Worm (Caenorhabditis elegans) whole organism, young adult: ENCODE measurements around the gene F40H3.1.

Experiments used
- C06A6.2 ChIP-seq: fragments of 200-800 bp; sonication (Bioruptor generic); conservative IDR thresholded peaks from 2 replicates; pipeline ENCODE4 v1.3.6; 2022; ENCODE audit warnings: missing genetic modification characterization, missing compliant biosample characterization
- F22D6.2 ChIP-seq: sonication (generic microtip); optimal IDR thresholded peaks from 2 replicates; lab custom pipeline; 2016; ENCODE audit warnings: mild to moderate bottlenecking, missing genetic modification characterization, missing compliant biosample characterization
- F23B12.7 ChIP-seq: sonication (generic microtip); optimal IDR thresholded peaks from 2 replicates; lab custom pipeline; 2017; ENCODE audit warnings: missing genetic modification characterization, mild to moderate bottlenecking, missing compliant biosample characterization, antibody characterized with exemption, moderate library complexity; ENCODE audit not compliant: insufficient read depth
- F39B2.1 ChIP-seq: fragments of 200-800 bp; sonication (Bioruptor generic); IDR thresholded peaks from 2 replicates; pipeline ENCODE4 v1.3.6; 2022; ENCODE audit warnings: missing genetic modification reagents, missing genetic modification characterization, missing compliant biosample characterization
- F49E8.2 ChIP-seq: sonication (generic microtip); optimal IDR thresholded peaks from 3 replicates; lab custom pipeline; 2017; ENCODE audit warnings: missing genetic modification characterization, mild to moderate bottlenecking, missing compliant biosample characterization, antibody characterized with exemption, moderate library complexity; ENCODE audit not compliant: insufficient read depth
- F57A8.1 ChIP-seq: fragments of 200-800 bp; sonication (Bioruptor generic); optimal IDR thresholded peaks from 2 replicates; lab custom pipeline; 2018; ENCODE audit warnings: mild to moderate bottlenecking, missing genetic modification characterization, moderate library complexity, missing compliant biosample characterization
- Y53F4B.3 ChIP-seq: fragments of 200-800 bp; sonication (Bioruptor generic); IDR thresholded peaks from 2 replicates; pipeline ENCODE4 v1.3.6; 2022; ENCODE audit warnings: missing genetic modification reagents, missing genetic modification characterization, missing compliant biosample characterization
- Y56A3A.18 ChIP-seq: fragments of 200-800 bp; sonication (Bioruptor generic); IDR thresholded peaks from 2 replicates; pipeline ENCODE4 v1.3.6; 2022; ENCODE audit warnings: missing genetic modification reagents, missing genetic modification characterization, missing compliant biosample characterization
- Y67H2A.10 ChIP-seq: fragments of 200-800 bp; sonication (Bioruptor generic); conservative IDR thresholded peaks from 2 replicates; pipeline ENCODE4 v1.3.6; 2022; ENCODE audit warnings: missing genetic modification reagents, missing genetic modification characterization, missing compliant biosample characterization
- Y95B8A.8 ChIP-seq: fragments of 200-800 bp; sonication (Bioruptor generic); IDR thresholded peaks from 2 replicates; pipeline ENCODE4 v1.3.6; 2022; ENCODE audit warnings: missing genetic modification reagents, missing genetic modification characterization, missing compliant biosample characterization
- akir-1 ChIP-seq: fragments of 200-800 bp; sonication (Bioruptor generic); optimal IDR thresholded peaks from 2 replicates; lab custom pipeline; 2018; ENCODE audit warnings: mild to moderate bottlenecking, missing genetic modification characterization, moderate library complexity, missing compliant biosample characterization
- aptf-2 ChIP-seq: fragments of 200-800 bp; sonication (Bioruptor generic); conservative IDR thresholded peaks from 2 replicates; pipeline ENCODE4 v1.3.6; 2022; ENCODE audit warnings: missing genetic modification reagents, missing genetic modification characterization, missing compliant biosample characterization
- aptf-3 ChIP-seq: fragments of 200-800 bp; sonication (Bioruptor generic); IDR thresholded peaks from 2 replicates; pipeline ENCODE4 v1.3.6; 2022; ENCODE audit warnings: missing genetic modification characterization, missing compliant biosample characterization
- bed-1 ChIP-seq: fragments of 200-800 bp; sonication (Bioruptor generic); IDR thresholded peaks from 2 replicates; pipeline ENCODE4 v1.3.6; 2022; ENCODE audit warnings: missing genetic modification reagents, missing genetic modification characterization, missing compliant biosample characterization
- bed-2 ChIP-seq: fragments of 200-800 bp; sonication (Bioruptor generic); IDR thresholded peaks from 2 replicates; pipeline ENCODE4 v1.3.6; 2022; ENCODE audit warnings: missing genetic modification reagents, missing genetic modification characterization, missing compliant biosample characterization
- ceh-100 ChIP-seq: fragments of 200-800 bp; sonication (Bioruptor generic); IDR thresholded peaks from 2 replicates; pipeline ENCODE4 v1.3.6; 2022; ENCODE audit warnings: missing genetic modification reagents, missing genetic modification characterization, missing compliant biosample characterization
- ceh-27 ChIP-seq: fragments of 200-800 bp; sonication (Bioruptor generic); optimal IDR thresholded peaks from 2 replicates; lab custom pipeline; 2018; ENCODE audit warnings: mild to moderate bottlenecking, missing genetic modification characterization, moderate library complexity, missing compliant biosample characterization
- ceh-40 ChIP-seq: fragments of 200-800 bp; sonication (Bioruptor generic); IDR thresholded peaks from 2 replicates; pipeline ENCODE4 v1.3.6; 2022; ENCODE audit warnings: missing genetic modification characterization, missing compliant biosample characterization
- ceh-58 ChIP-seq: fragments of 200-800 bp; sonication (Bioruptor generic); IDR thresholded peaks from 2 replicates; pipeline ENCODE4 v1.3.6; 2022; ENCODE audit warnings: missing genetic modification characterization, missing compliant biosample characterization
- die-1 ChIP-seq: sonication (generic microtip); optimal IDR thresholded peaks from 2 replicates; lab custom pipeline; 2016; ENCODE audit warnings: missing genotype, mild to moderate bottlenecking, missing genetic modification characterization, missing compliant biosample characterization
- egl-18 ChIP-seq: fragments of 200-800 bp; sonication (Bioruptor generic); IDR thresholded peaks from 2 replicates; pipeline ENCODE4 v1.3.6; 2022; ENCODE audit warnings: missing genetic modification reagents, missing genetic modification characterization, missing compliant biosample characterization
- egl-44 ChIP-seq: fragments of 200-800 bp; sonication (Bioruptor generic); IDR thresholded peaks from 2 replicates; pipeline ENCODE4 v1.3.6; 2022; ENCODE audit warnings: missing genetic modification reagents, missing genetic modification characterization, missing compliant biosample characterization
- ekl-4 ChIP-seq: fragments of 200-800 bp; sonication (Bioruptor generic); IDR thresholded peaks from 2 replicates; pipeline ENCODE4 v1.3.6; 2022; ENCODE audit warnings: missing genetic modification reagents, missing genetic modification characterization, missing compliant biosample characterization
- hmg-20 ChIP-seq: fragments of 200-800 bp; sonication (Bioruptor generic); IDR thresholded peaks from 2 replicates; pipeline ENCODE4 v1.3.6; 2022; ENCODE audit warnings: missing genetic modification reagents, missing genetic modification characterization, missing compliant biosample characterization
- hrde-1 ChIP-seq: sonication (generic microtip); optimal IDR thresholded peaks from 2 replicates; lab custom pipeline; 2016; ENCODE audit warnings: missing genetic modification characterization, mild to moderate bottlenecking, missing compliant biosample characterization, moderate library complexity, missing genotype, missing genetic modification reagents, borderline replicate concordance
- lag-1 ChIP-seq: fragments of 200-800 bp; sonication (Bioruptor generic); IDR thresholded peaks from 2 replicates; pipeline ENCODE4 v1.3.6; 2022; ENCODE audit warnings: missing genetic modification reagents, missing genetic modification characterization, missing compliant biosample characterization
- lin-26 ChIP-seq: fragments of 200-800 bp; sonication (Bioruptor generic); IDR thresholded peaks from 2 replicates; pipeline ENCODE4 v1.3.6; 2022; ENCODE audit warnings: missing genetic modification reagents, missing genetic modification characterization, missing compliant biosample characterization
- madf-10 ChIP-seq: sonication (generic microtip); optimal IDR thresholded peaks from 2 replicates; lab custom pipeline; 2016; ENCODE audit warnings: mild to moderate bottlenecking, missing genetic modification characterization, missing compliant biosample characterization
- madf-6 ChIP-seq: fragments of 200-800 bp; sonication (Bioruptor generic); IDR thresholded peaks from 2 replicates; pipeline ENCODE4 v1.3.6; 2022; ENCODE audit warnings: missing genetic modification reagents, missing genetic modification characterization, missing compliant biosample characterization
- mxl-1 ChIP-seq: sonication (generic microtip); optimal IDR thresholded peaks from 2 replicates; lab custom pipeline; 2016; ENCODE audit warnings: missing genetic modification characterization, missing compliant biosample characterization
- nfya-1 ChIP-seq: sonication (generic microtip); optimal IDR thresholded peaks from 2 replicates; lab custom pipeline; 2017; ENCODE audit warnings: antibody characterized with exemption, missing compliant biosample characterization, missing genetic modification characterization, borderline replicate concordance; ENCODE audit not compliant: insufficient read depth
- nfyb-1 ChIP-seq: fragments of 200-800 bp; sonication (Bioruptor generic); IDR thresholded peaks from 2 replicates; pipeline ENCODE4 v1.3.6; 2022; ENCODE audit warnings: missing genetic modification reagents, missing genetic modification characterization, missing compliant biosample characterization
- nhr-179 ChIP-seq: sonication (generic microtip); optimal IDR thresholded peaks from 2 replicates; lab custom pipeline; 2016; ENCODE audit warnings: mild to moderate bottlenecking, missing genetic modification characterization, missing compliant biosample characterization
- nhr-27 ChIP-seq: fragments of 200-800 bp; sonication (Bioruptor generic); optimal IDR thresholded peaks from 2 replicates; lab custom pipeline; 2018; ENCODE audit warnings: mild to moderate bottlenecking, missing genetic modification characterization, moderate library complexity, missing compliant biosample characterization
- nhr-90 ChIP-seq: sonication (generic microtip); optimal IDR thresholded peaks from 2 replicates; lab custom pipeline; 2016; ENCODE audit warnings: missing genotype, mild to moderate bottlenecking, missing genetic modification characterization, missing compliant biosample characterization
- snpc-3.4 ChIP-seq: sonication (generic microtip); optimal IDR thresholded peaks from 2 replicates; lab custom pipeline; 2017; ENCODE audit warnings: missing genetic modification characterization, mild to moderate bottlenecking, missing compliant biosample characterization, antibody characterized with exemption, moderate library complexity, missing genotype, missing genetic modification reagents
- snpc-4 ChIP-seq, 5 experiments: fragments of 150-350 bp in 1 of 5; sonication (generic microtip) in 4 of 5; optimal IDR thresholded peaks; 2 replicates each; lab custom pipeline; 2014 to 2018; ENCODE audit warnings: missing genetic modification characterization in 5 of 5, missing biosample characterization in 3 of 5, antibody characterized with exemption in 2 of 5, mild to moderate bottlenecking in 2 of 5, missing compliant biosample characterization in 2 of 5, missing genotype in 2 of 5, moderate library complexity in 2 of 5, missing genetic modification reagents in 1 of 5
- tbx-9 ChIP-seq: sonication (generic microtip); optimal IDR thresholded peaks from 2 replicates; lab custom pipeline; 2016; ENCODE audit warnings: borderline replicate concordance, missing genetic modification characterization, inconsistent platforms, missing compliant biosample characterization
- tlf-1 ChIP-seq: fragments of 200-800 bp; sonication (Bioruptor generic); optimal IDR thresholded peaks from 2 replicates; lab custom pipeline; 2018; ENCODE audit warnings: mild to moderate bottlenecking, missing genetic modification characterization, missing compliant biosample characterization
- unc-62 ChIP-seq: fragments of 150-350 bp; optimal IDR thresholded peaks from 2 replicates; lab custom pipeline; 2014; ENCODE audit warnings: missing biosample characterization, missing genetic modification reagents, missing genetic modification characterization
- zim-3 ChIP-seq: sonication (generic microtip); optimal IDR thresholded peaks from 2 replicates; lab custom pipeline; 2017; ENCODE audit warnings: mild to moderate bottlenecking, missing genetic modification characterization, moderate library complexity, missing compliant biosample characterization
- ztf-25 ChIP-seq: fragments of 200-800 bp; sonication (Bioruptor generic); IDR thresholded peaks from 2 replicates; pipeline ENCODE4 v1.3.6; 2022; ENCODE audit warnings: missing genetic modification reagents, missing genetic modification characterization, missing compliant biosample characterization
- ztf-26 ChIP-seq: sonication (generic microtip); optimal IDR thresholded peaks from 2 replicates; lab custom pipeline; 2017; ENCODE audit warnings: missing genetic modification characterization, missing compliant biosample characterization
- ztf-28 ChIP-seq: fragments of 200-800 bp; sonication (Bioruptor generic); IDR thresholded peaks from 2 replicates; pipeline ENCODE4 v1.3.6; 2022; ENCODE audit warnings: missing genetic modification reagents, missing genetic modification characterization, missing compliant biosample characterization
- ztf-6 ChIP-seq: fragments of 200-800 bp; sonication (Bioruptor generic); IDR thresholded peaks from 2 replicates; pipeline ENCODE4 v1.3.6; 2022; ENCODE audit warnings: missing genetic modification reagents, missing genetic modification characterization, missing compliant biosample characterization

F40H3.1 gene

ce11 chrII:6219346-6219745, 39.7 kb downstream of the F40H3.1 start, which contains the start of gene mks-2:
Gene mks-2 (minus strand): TSS chrII:6219446.
- no peak for TF ChIP-seq tbx-9 (tag; lab: Kevin White, UChicago)
- TF ChIP-seq ztf-26 (tag; lab: Kevin White, UChicago) = no peak
- TF ChIP-seq egl-44 (GFP tag; lab: Robert Waterston, UW) = no peak
- TF ChIP-seq nfyb-1 (GFP tag; lab: Robert Waterston, UW) = no peak
- no peak for TF ChIP-seq nhr-27 (tag; lab: Kevin White, UChicago)
- TF ChIP-seq ztf-25 = no peak
- TF ChIP-seq madf-10 (tag; lab: Kevin White, UChicago) = no peak
- no peak for TF ChIP-seq aptf-2 (GFP tag; lab: Robert Waterston, UW)
- no peak for TF ChIP-seq Y95B8A.8 (GFP tag; lab: Robert Waterston, UW)
- TF ChIP-seq snpc-4 (GFP tag; optimal IDR thresholded peaks at IDR 0.05; lab: Kevin White, UChicago) = no peak
- TF ChIP-seq snpc-4 (tag; optimal IDR thresholded peaks at IDR 0.05; lab: Kevin White, UChicago) = no peak
- no peak for TF ChIP-seq hmg-20 (GFP tag; lab: Robert Waterston, UW)
- no peak for TF ChIP-seq madf-6 (GFP tag; lab: Robert Waterston, UW)
- no peak for TF ChIP-seq lin-26
- TF ChIP-seq die-1 (tag; lab: Kevin White, UChicago) = no peak
- TF ChIP-seq F57A8.1 (GFP tag; lab: Kevin White, UChicago) = no peak
- TF ChIP-seq aptf-3 (GFP tag; lab: Robert Waterston, UW) = no peak
- no peak for TF ChIP-seq Y56A3A.18 (GFP tag; lab: Robert Waterston, UW)
- TF ChIP-seq ztf-28 = no peak
- no peak for TF ChIP-seq akir-1 (GFP tag; lab: Kevin White, UChicago)
- no peak for TF ChIP-seq bed-2 (GFP tag; lab: Robert Waterston, UW)

ce11 chrII:6221470-6221869, 41.8 kb downstream of the F40H3.1 start:
- no peak for TF ChIP-seq bed-1
- no peak for TF ChIP-seq nhr-179 (tag; lab: Kevin White, UChicago)
- no peak for TF ChIP-seq F49E8.2
- no peak for TF ChIP-seq ztf-6 (GFP tag; lab: Robert Waterston, UW)
- TF ChIP-seq unc-62 = no peak
- TF ChIP-seq ekl-4 (GFP tag; lab: Robert Waterston, UW) = no peak
- TF ChIP-seq nhr-90 (tag; lab: Kevin White, UChicago) = no peak
- TF ChIP-seq zim-3 (tag; lab: Kevin White, UChicago) = no peak
- no peak for TF ChIP-seq ceh-58 (GFP tag; lab: Robert Waterston, UW)
- TF ChIP-seq F39B2.1 = no peak
- no peak for TF ChIP-seq lag-1 (GFP tag; lab: Robert Waterston, UW)
- TF ChIP-seq ztf-28 = no peak
- no peak for TF ChIP-seq nfya-1 (tag; lab: Kevin White, UChicago)
- no peak for TF ChIP-seq ceh-27 (GFP tag; lab: Kevin White, UChicago)
- TF ChIP-seq snpc-3.4 (tag; lab: Kevin White, UChicago) = no peak
- TF ChIP-seq F23B12.7 (tag; lab: Kevin White, UChicago) = no peak

- TF ChIP-seq tlf-1 (GFP tag; lab: Kevin White, UChicago) (no peak), Y67H2A.10 (GFP tag; lab: Robert Waterston, UW) (no peak), tbx-9 (tag; lab: Kevin White, UChicago) (no peak), hrde-1 (tag; lab: Kevin White, UChicago) (no peak), akir-1 (GFP tag; lab: Kevin White, UChicago) (no peak), Y53F4B.3 (GFP tag; lab: Robert Waterston, UW) (no peak), ceh-40 (GFP tag; lab: Robert Waterston, UW) (no peak), egl-18 (GFP tag; lab: Robert Waterston, UW) (no peak), ekl-4 (GFP tag; lab: Robert Waterston, UW) (no peak), mxl-1 (tag; lab: Kevin White, UChicago) (no peak), ceh-100 (GFP tag; lab: Robert Waterston, UW) (no peak), nhr-27 (tag; lab: Kevin White, UChicago) (no peak), aptf-2 (GFP tag; lab: Robert Waterston, UW) (no peak), ceh-27 (GFP tag; lab: Kevin White, UChicago) (no peak), C06A6.2 (GFP tag; lab: Robert Waterston, UW) (no peak), madf-6 (GFP tag; lab: Robert Waterston, UW) (no peak), nhr-179 (tag; lab: Kevin White, UChicago) (no peak), F22D6.2 (tag; lab: Kevin White, UChicago) (no peak)
Observed at ce11 chrII:6222558-6222957, 42.9 kb downstream of the F40H3.1 start, which contains the start of gene C30B5.6. Gene C30B5.6 (minus strand): TSS chrII:6222658.
